Worm (Caenorhabditis elegans) whole organism, L1 larva: ENCODE data around the gene gop-2.

Experiments used
- C04F5.9 ChIP-seq: sonication (generic microtip); optimal IDR thresholded peaks from 2 replicates; lab custom pipeline; 2016; ENCODE audit warnings: missing genetic modification characterization, missing compliant biosample characterization
- F16B12.6 ChIP-seq: fragments of 150-350 bp; optimal IDR thresholded peaks from 2 replicates; lab custom pipeline; 2014; ENCODE audit warnings: missing biosample characterization, missing genetic modification characterization
- Y116A8C.19 ChIP-seq: sonication (generic microtip); optimal IDR thresholded peaks from 2 replicates; lab custom pipeline; 2016; ENCODE audit warnings: missing compliant biosample characterization, missing genetic modification characterization, borderline replicate concordance
- alr-1 ChIP-seq: fragments of 200-800 bp; sonication (Bioruptor generic); optimal IDR thresholded peaks from 2 replicates; lab custom pipeline; 2018; ENCODE audit warnings: borderline replicate concordance, mild to moderate bottlenecking, missing genetic modification characterization, missing compliant biosample characterization
- ama-1 ChIP-seq: fragments of 150-350 bp; optimal IDR thresholded peaks from 2 replicates; lab custom pipeline; 2014
- blmp-1 ChIP-seq: fragments of 150-350 bp; optimal IDR thresholded peaks from 2 replicates; lab custom pipeline; 2014; ENCODE audit warnings: missing biosample characterization, missing genetic modification characterization
- ceh-88 ChIP-seq: fragments of 200-800 bp; sonication (Bioruptor generic); IDR thresholded peaks from 2 replicates; pipeline ENCODE4 v1.3.6; 2022; ENCODE audit warnings: missing genetic modification characterization, missing compliant biosample characterization
- ceh-90 ChIP-seq: sonication (generic microtip); optimal IDR thresholded peaks from 2 replicates; lab custom pipeline; 2016; ENCODE audit warnings: missing genetic modification characterization, missing compliant biosample characterization
- dpl-1 ChIP-seq, 3 experiments: fragments of 150-350 bp in 2 of 3; sonication (generic microtip) in 1 of 3; optimal IDR thresholded peaks; 2 replicates each; lab custom pipeline; 2014 to 2017; ENCODE audit warnings: missing biosample characterization in 3 of 3, missing genetic modification characterization in 3 of 3, missing genetic modification reagents in 3 of 3
- dsc-1 ChIP-seq: sonication (generic microtip); optimal IDR thresholded peaks from 2 replicates; lab custom pipeline; 2016; ENCODE audit warnings: mild to moderate bottlenecking, missing genetic modification characterization, missing compliant biosample characterization
- efl-1 ChIP-seq, 4 experiments: fragments of 150-350 bp; optimal IDR thresholded peaks in 3 of 4; peaks in 1 of 4; 1 replicate in 1 of 4; 2 replicates in 3 of 4; lab custom pipeline; 2014; ENCODE audit warnings: missing biosample characterization in 2 of 4, missing genetic modification characterization in 2 of 4, missing genetic modification reagents in 2 of 4
- efl-3 ChIP-seq: fragments of 200-800 bp; sonication (Bioruptor generic); optimal IDR thresholded peaks from 2 replicates; lab custom pipeline; 2018; ENCODE audit warnings: mild to moderate bottlenecking, missing genetic modification characterization, missing compliant biosample characterization
- egl-13 ChIP-seq: sonication (generic microtip); optimal IDR thresholded peaks from 2 replicates; lab custom pipeline; 2016; ENCODE audit warnings: missing genotype, missing genetic modification reagents, missing genetic modification characterization, missing compliant biosample characterization
- egl-27 ChIP-seq, 2 experiments: fragments of 150-350 bp in 1 of 2; sonication (generic microtip); optimal IDR thresholded peaks; 3 replicates each; lab custom pipeline; 2017 to 2018; ENCODE audit warnings: missing biosample characterization in 2 of 2, missing genetic modification characterization in 2 of 2, missing genetic modification reagents in 2 of 2
- elt-2 ChIP-seq: sonication (generic microtip); optimal IDR thresholded peaks from 2 replicates; lab custom pipeline; 2016; ENCODE audit warnings: missing genetic modification characterization, mild to moderate bottlenecking, inconsistent platforms, missing compliant biosample characterization, missing genetic modification reagents
- ets-5 ChIP-seq: fragments of 200-800 bp; sonication (Bioruptor generic); IDR thresholded peaks from 2 replicates; pipeline ENCODE4 v1.3.6; 2022; ENCODE audit warnings: missing genetic modification characterization, missing compliant biosample characterization
- fkh-4 ChIP-seq: sonication (generic microtip); optimal IDR thresholded peaks from 2 replicates; lab custom pipeline; 2016; ENCODE audit warnings: missing compliant biosample characterization, missing genetic modification characterization, borderline replicate concordance
- grh-1 ChIP-seq: fragments of 200-800 bp; sonication (Bioruptor generic); IDR thresholded peaks from 2 replicates; pipeline ENCODE4 v1.3.6; 2022; ENCODE audit warnings: missing genetic modification reagents, missing genetic modification characterization, missing compliant biosample characterization
- jun-1 ChIP-seq: fragments of 150-350 bp; optimal IDR thresholded peaks from 2 replicates; lab custom pipeline; 2014; ENCODE audit warnings: missing biosample characterization, missing genetic modification reagents, missing genetic modification characterization
- lin-14 ChIP-seq: fragments of 200-800 bp; sonication (Bioruptor generic); optimal IDR thresholded peaks from 2 replicates; lab custom pipeline; 2018; ENCODE audit warnings: mild to moderate bottlenecking, missing genetic modification characterization, moderate library complexity, missing compliant biosample characterization
- lin-35 ChIP-seq, 2 experiments: fragments of 150-350 bp; optimal IDR thresholded peaks; 2 replicates each; lab custom pipeline; 2014; ENCODE audit warnings: missing biosample characterization in 2 of 2, missing genetic modification characterization in 2 of 2, missing genetic modification reagents in 2 of 2
- lin-39 ChIP-seq: fragments of 150-350 bp; optimal IDR thresholded peaks from 2 replicates; lab custom pipeline; 2014; ENCODE audit warnings: missing biosample characterization, missing genetic modification reagents, missing genetic modification characterization
- lir-3 ChIP-seq: sonication (generic microtip); optimal IDR thresholded peaks from 2 replicates; lab custom pipeline; 2016; ENCODE audit warnings: mild to moderate bottlenecking, missing genetic modification characterization, moderate library complexity, missing compliant biosample characterization; ENCODE audit not compliant: poor library complexity
- lsy-2 ChIP-seq, 2 experiments: fragments of 150-350 bp; optimal IDR thresholded peaks; 2 replicates each; lab custom pipeline; 2014; ENCODE audit warnings: missing biosample characterization in 2 of 2, missing genetic modification characterization in 2 of 2
- mab-9 ChIP-seq: fragments of 200-800 bp; sonication (Bioruptor generic); IDR thresholded peaks from 2 replicates; pipeline ENCODE4 v1.3.6; 2022; ENCODE audit warnings: missing genetic modification reagents, missing genetic modification characterization, missing compliant biosample characterization
- mdl-1 ChIP-seq, 2 experiments: fragments of 150-350 bp; optimal IDR thresholded peaks; 2 replicates each; lab custom pipeline; 2014 to 2017; ENCODE audit warnings: missing biosample characterization in 2 of 2, missing genetic modification characterization in 2 of 2, inconsistent platforms in 1 of 2
- nhr-11 ChIP-seq: fragments of 150-350 bp; optimal IDR thresholded peaks from 2 replicates; lab custom pipeline; 2014; ENCODE audit warnings: missing biosample characterization, missing genetic modification characterization
- nhr-19 ChIP-seq: fragments of 200-800 bp; sonication (Bioruptor generic); conservative IDR thresholded peaks from 2 replicates; pipeline ENCODE4 v1.3.6; 2022; ENCODE audit warnings: missing genetic modification characterization, missing compliant biosample characterization
- nhr-20 ChIP-seq: sonication (generic microtip); optimal IDR thresholded peaks from 2 replicates; lab custom pipeline; 2016; ENCODE audit warnings: mild to moderate bottlenecking, missing genetic modification characterization, missing compliant biosample characterization
- nhr-237 ChIP-seq: fragments of 150-350 bp; optimal IDR thresholded peaks from 2 replicates; lab custom pipeline; 2014; ENCODE audit warnings: missing biosample characterization, missing genetic modification characterization
- nhr-28 ChIP-seq: fragments of 150-350 bp; optimal IDR thresholded peaks from 2 replicates; lab custom pipeline; 2014; ENCODE audit warnings: missing biosample characterization, missing genetic modification characterization
- nhr-47 ChIP-seq: sonication (generic microtip); optimal IDR thresholded peaks from 2 replicates; lab custom pipeline; 2016; ENCODE audit warnings: mild to moderate bottlenecking, missing genetic modification characterization, moderate library complexity, missing compliant biosample characterization
- nhr-71 ChIP-seq: sonication (generic microtip); optimal IDR thresholded peaks from 2 replicates; lab custom pipeline; 2016; ENCODE audit warnings: mild to moderate bottlenecking, missing genetic modification characterization, moderate library complexity, missing compliant biosample characterization
- nhr-76 ChIP-seq: sonication (generic microtip); optimal IDR thresholded peaks from 2 replicates; lab custom pipeline; 2017; ENCODE audit warnings: missing biosample characterization, missing genetic modification characterization
- nhr-84 ChIP-seq: sonication (generic microtip); optimal IDR thresholded peaks from 2 replicates; lab custom pipeline; 2017; ENCODE audit warnings: missing biosample characterization, missing genetic modification characterization
- nhr-85 ChIP-seq: sonication (generic microtip); peaks from one replicate; lab custom pipeline; 2016; ENCODE audit warnings: missing genetic modification characterization, inconsistent platforms, missing compliant biosample characterization
- nhr-90 ChIP-seq: sonication (generic microtip); optimal IDR thresholded peaks from 2 replicates; lab custom pipeline; 2016; ENCODE audit warnings: mild to moderate bottlenecking, missing genetic modification characterization, missing compliant biosample characterization; ENCODE audit not compliant: poor library complexity
- pqm-1 ChIP-seq: sonication (generic microtip); optimal IDR thresholded peaks from 3 replicates; lab custom pipeline; 2017; ENCODE audit warnings: missing biosample characterization, missing genetic modification characterization
- rnt-1 ChIP-seq: sonication (generic microtip); optimal IDR thresholded peaks from 2 replicates; lab custom pipeline; 2016; ENCODE audit warnings: mild to moderate bottlenecking, missing genetic modification characterization, moderate library complexity, missing compliant biosample characterization
- snpc-4 ChIP-seq: fragments of 150-350 bp; optimal IDR thresholded peaks from 2 replicates; lab custom pipeline; 2014; ENCODE audit warnings: missing biosample characterization, missing genetic modification characterization
- snu-23 ChIP-seq: sonication (generic microtip); optimal IDR thresholded peaks from 2 replicates; lab custom pipeline; 2016; ENCODE audit warnings: missing genetic modification characterization, missing compliant biosample characterization
- sup-37 ChIP-seq: fragments of 200-800 bp; sonication (Bioruptor generic); optimal IDR thresholded peaks from 2 replicates; lab custom pipeline; 2018; ENCODE audit warnings: mild to moderate bottlenecking, missing genetic modification characterization, missing compliant biosample characterization
- swsn-7 ChIP-seq: sonication (generic microtip); optimal IDR thresholded peaks from 2 replicates; lab custom pipeline; 2016; ENCODE audit warnings: missing genetic modification characterization, missing compliant biosample characterization
- tlp-1 ChIP-seq: fragments of 150-350 bp; optimal IDR thresholded peaks from 2 replicates; lab custom pipeline; 2014; ENCODE audit warnings: missing biosample characterization, missing genetic modification characterization
- unc-130 ChIP-seq: fragments of 150-350 bp; optimal IDR thresholded peaks from 2 replicates; lab custom pipeline; 2017; ENCODE audit warnings: missing biosample characterization, missing genetic modification characterization, inconsistent platforms
- unc-30 ChIP-seq: sonication (generic microtip); optimal IDR thresholded peaks from 2 replicates; lab custom pipeline; 2017; ENCODE audit warnings: missing biosample characterization, missing genetic modification characterization
- unc-62 ChIP-seq: fragments of 150-350 bp; optimal IDR thresholded peaks from 2 replicates; lab custom pipeline; 2014; ENCODE audit warnings: missing biosample characterization, missing genetic modification reagents, missing genetic modification characterization
- unc-86 ChIP-seq: sonication (generic microtip); optimal IDR thresholded peaks from 2 replicates; lab custom pipeline; 2016; ENCODE audit warnings: missing genetic modification characterization, missing compliant biosample characterization
- zag-1 ChIP-seq: fragments of 150-350 bp; optimal IDR thresholded peaks from 2 replicates; lab custom pipeline; 2014; ENCODE audit warnings: missing biosample characterization, missing genetic modification characterization
- zip-4 ChIP-seq: fragments of 200-800 bp; sonication (Bioruptor generic); optimal IDR thresholded peaks from 2 replicates; lab custom pipeline; 2018; ENCODE audit warnings: mild to moderate bottlenecking, missing genetic modification characterization, moderate library complexity, missing compliant biosample characterization
- ztf-11 ChIP-seq, 2 experiments: sonication (generic microtip); optimal IDR thresholded peaks; 2 replicates each; lab custom pipeline; 2016 to 2017; ENCODE audit warnings: missing genetic modification characterization in 2 of 2, missing biosample characterization in 1 of 2, missing compliant biosample characterization in 1 of 2
- ztf-4 ChIP-seq: fragments of 150-350 bp; optimal IDR thresholded peaks from 2 replicates; lab custom pipeline; 2014; ENCODE audit warnings: missing biosample characterization, missing genetic modification characterization

gop-2 gene

ce11 chrIII:5267217-5267906, 8.5 kb downstream of the gop-2 start, which contains the start of gene ZC395.5:
Gene ZC395.5, plus strand, starts transcription at chrIII:5267848.
- TF ChIP-seq nhr-11 (tag; lab: Kevin White, UChicago): no peak
- no peak for TF ChIP-seq F16B12.6 (tag; lab: Kevin White, UChicago)
- no peak for TF ChIP-seq ceh-90 (tag; lab: Kevin White, UChicago)
- no peak for TF ChIP-seq egl-27 (tag; optimal IDR thresholded peaks at IDR 0.05; lab: Kevin White, UChicago)
- TF ChIP-seq ztf-4: no peak
- no peak for TF ChIP-seq mdl-1 (tag; optimal IDR thresholded peaks at IDR 0.05; lab: Kevin White, UChicago)
- TF ChIP-seq Y116A8C.19 (tag; lab: Kevin White, UChicago): no peak
- peak in 1 of 2 experiments; percentile 24 for TF ChIP-seq lsy-2 (tag; optimal IDR thresholded peaks at IDR 0.05; lab: Kevin White, UChicago)
- no peak for TF ChIP-seq dpl-1 (GFP tag; optimal IDR thresholded peaks at IDR 0.05; lab: Kevin White, UChicago)
- no peak for TF ChIP-seq lin-14 (GFP tag; lab: Kevin White, UChicago)
- no peak for TF ChIP-seq unc-62 (GFP tag; lab: Kevin White, UChicago)
- TF ChIP-seq ets-5 (GFP tag; lab: Robert Waterston, UW): no peak
- TF ChIP-seq nhr-90 (tag; lab: Kevin White, UChicago): peak; percentile 14
- no peak for TF ChIP-seq unc-86 (tag; lab: Kevin White, UChicago)
- no peak for TF ChIP-seq zag-1 (tag; lab: Kevin White, UChicago)
- no peak for TF ChIP-seq lin-39 (tag; lab: Kevin White, UChicago)
- no peak for TF ChIP-seq pqm-1 (tag; lab: Kevin White, UChicago)
- TF ChIP-seq elt-2 (tag; lab: Kevin White, UChicago): peak; percentile 69
- TF ChIP-seq ama-1 (lab: Kevin White, UChicago): no peak
- TF ChIP-seq nhr-19: no peak
- TF ChIP-seq egl-13 (tag; lab: Kevin White, UChicago): no peak
- no peak for TF ChIP-seq unc-130 (tag; lab: Kevin White, UChicago)
- TF ChIP-seq snpc-4 (tag; lab: Kevin White, UChicago): no peak
- TF ChIP-seq efl-3: no peak
- no peak for TF ChIP-seq tlp-1 (tag; lab: Kevin White, UChicago)
- no peak for TF ChIP-seq mab-9
- no peak for TF ChIP-seq nhr-84 (tag; lab: Kevin White, UChicago)
- no peak for TF ChIP-seq alr-1 (tag; lab: Kevin White, UChicago)
- no peak for TF ChIP-seq nhr-237 (tag; lab: Kevin White, UChicago)
- no peak for TF ChIP-seq zip-4 (GFP tag; lab: Kevin White, UChicago)
- no peak for TF ChIP-seq swsn-7
- no peak for TF ChIP-seq nhr-85 (tag; lab: Kevin White, UChicago)
- no peak for TF ChIP-seq nhr-76 (tag; lab: Kevin White, UChicago)
- no peak for TF ChIP-seq efl-1 (optimal IDR thresholded peaks at IDR 0.05; lab: Kevin White, UChicago)
- TF ChIP-seq efl-1 (GFP tag; optimal IDR thresholded peaks at IDR 0.05 in 1 of 2; lab: Kevin White, UChicago): peak in 1 of 2 experiments; percentile 52
- no peak for TF ChIP-seq fkh-4
- TF ChIP-seq dsc-1 (tag; lab: Kevin White, UChicago): no peak
- no peak for TF ChIP-seq jun-1 (tag; lab: Kevin White, UChicago)
- no peak for TF ChIP-seq sup-37
- peak; percentile 16 for TF ChIP-seq blmp-1 (tag; lab: Kevin White, UChicago)
- peak in 1 of 2 experiments; percentile 34 for TF ChIP-seq lin-35 (GFP tag; optimal IDR thresholded peaks at IDR 0.05; lab: Kevin White, UChicago)
- TF ChIP-seq snu-23: peak; percentile 8
- TF ChIP-seq lir-3: no peak
- no peak for TF ChIP-seq nhr-47
- TF ChIP-seq nhr-20 (tag; lab: Kevin White, UChicago): peak; percentile 28
- no peak for TF ChIP-seq C04F5.9 (tag; lab: Kevin White, UChicago)
- no peak for TF ChIP-seq unc-30 (tag; lab: Kevin White, UChicago)
- TF ChIP-seq nhr-71 (tag; lab: Kevin White, UChicago): no peak
- TF ChIP-seq ztf-11 (tag; optimal IDR thresholded peaks at IDR 0.05; lab: Kevin White, UChicago): no peak
- no peak for TF ChIP-seq nhr-28
- no peak for TF ChIP-seq rnt-1 (tag; lab: Kevin White, UChicago)
- no peak for TF ChIP-seq grh-1 (GFP tag; lab: Robert Waterston, UW)
- TF ChIP-seq ceh-88 (GFP tag; lab: Robert Waterston, UW): no peak
